Worm (Caenorhabditis elegans): ENCODE results near the gene F14D7.8.

The F14D7.8 gene

ce11 chrV:14320730-14321319 lies 8.2 kb upstream of the F14D7.8 start (continued):
- no peak for TF ChIP-seq Y79H2A.3 (GFP tag; conservative IDR thresholded peaks at IDR 0.05)
- TF ChIP-seq ceh-79 (tag; optimal IDR thresholded peaks at IDR 0.05): no peak
- TF ChIP-seq bed-2 (GFP tag; IDR thresholded peaks at IDR 0.05): no peak
- TF ChIP-seq aptf-3 (GFP tag; IDR thresholded peaks at IDR 0.05): no peak
- TF ChIP-seq B0019.2 (GFP tag; conservative IDR thresholded peaks at IDR 0.05): no peak
- no peak for TF ChIP-seq Y53G8AR.9 (GFP tag; conservative IDR thresholded peaks at IDR 0.05)
- TF ChIP-seq egrh-3 (GFP tag; IDR thresholded peaks at IDR 0.05): peak; percentile 98
- no peak for TF ChIP-seq egl-18 (GFP tag; IDR thresholded peaks at IDR 0.05)
- TF ChIP-seq let-526 (GFP tag; IDR thresholded peaks at IDR 0.05): no peak
- no peak for TF ChIP-seq nfya-1 (tag; optimal IDR thresholded peaks at IDR 0.05; ENCODE audit: borderline replicate concordance, insufficient read depth)
- TF ChIP-seq hmg-20 (GFP tag; IDR thresholded peaks at IDR 0.05): no peak
- TF ChIP-seq F57C9.4 (tag; optimal IDR thresholded peaks at IDR 0.05): no peak
- peak; percentile 23 for TF ChIP-seq attf-5 (GFP tag; optimal IDR thresholded peaks at IDR 0.05)
- no peak for TF ChIP-seq F55B11.4 (tag; optimal IDR thresholded peaks at IDR 0.05; ENCODE audit: borderline replicate concordance, insufficient read depth)
- TF ChIP-seq Y67H2A.10 (GFP tag; conservative IDR thresholded peaks at IDR 0.05): no peak
- no peak for TF ChIP-seq cebp-1 (GFP tag; IDR thresholded peaks at IDR 0.05)
- peak; percentile 26 for TF ChIP-seq cebp-1 (tag; optimal IDR thresholded peaks at IDR 0.05)
- TF ChIP-seq cebp-2 (GFP tag; IDR thresholded peaks at IDR 0.05): no peak
- no peak; the same call in 1 of the 2 replicates for TF ChIP-seq mcd-1 (GFP tag; IDR thresholded peaks at IDR 0.05)
- 0 out of 2 replicates have a peak, but pooled peaks have one; percentile 14 for TF ChIP-seq pbrm-1 (GFP tag; IDR thresholded peaks at IDR 0.05)
- no peak for TF ChIP-seq hrde-1 (tag; optimal IDR thresholded peaks at IDR 0.05; ENCODE audit: borderline replicate concordance)
- no peak for TF ChIP-seq mxl-1 (tag; optimal IDR thresholded peaks at IDR 0.05)

ce11 chrV:14320246-14320645 lies 7.7 kb upstream of the F14D7.8 start, which contains the start of gene F47B8.14:
F47B8.14 (plus strand) TSS chrV:14320546.
- TF ChIP-seq D2030.7 (GFP tag; IDR thresholded peaks at IDR 0.05) (no peak), lin-54 (GFP tag; optimal IDR thresholded peaks at IDR 0.05) (no peak), egl-18 (GFP tag; IDR thresholded peaks at IDR 0.05) (no peak)

- no peak for TF ChIP-seq gei-17 (GFP tag; optimal IDR thresholded peaks at IDR 0.05)
- TF ChIP-seq ztf-28 (GFP tag; IDR thresholded peaks at IDR 0.05): peak; percentile 4; the same call in 1 of the 2 replicates
- no peak for TF ChIP-seq bed-1 (GFP tag; IDR thresholded peaks at IDR 0.05)
- TF ChIP-seq hrde-1 (tag; optimal IDR thresholded peaks at IDR 0.05; ENCODE audit: borderline replicate concordance): no peak
- TF ChIP-seq attf-5 (GFP tag; optimal IDR thresholded peaks at IDR 0.05): no peak
- TF ChIP-seq zfh-2 (GFP tag; conservative IDR thresholded peaks at IDR 0.05): peak; percentile 95
- TF ChIP-seq mel-28 (tag; optimal IDR thresholded peaks at IDR 0.05; ENCODE audit: borderline replicate concordance): no peak
- TF ChIP-seq sea-2 (GFP tag; IDR thresholded peaks at IDR 0.05): no peak
- TF ChIP-seq K11D2.4 (GFP tag; IDR thresholded peaks at IDR 0.05): no peak
- no peak for TF ChIP-seq aptf-3 (GFP tag; IDR thresholded peaks at IDR 0.05)
- TF ChIP-seq egl-18 (GFP tag; IDR thresholded peaks at IDR 0.05): no peak
- TF ChIP-seq egrh-3 (GFP tag; IDR thresholded peaks at IDR 0.05): peak; percentile 95
- TF ChIP-seq ceh-79 (tag; optimal IDR thresholded peaks at IDR 0.05): peak; percentile 8
- TF ChIP-seq lsl-1 (GFP tag; optimal IDR thresholded peaks at IDR 0.05): no peak
Observed at ce11 chrV:14319101-14319781, 6.6 kb upstream of the F14D7.8 start, which contains the start of gene F47B8.13. F47B8.13 (minus strand) TSS chrV:14319731.

DNA sequence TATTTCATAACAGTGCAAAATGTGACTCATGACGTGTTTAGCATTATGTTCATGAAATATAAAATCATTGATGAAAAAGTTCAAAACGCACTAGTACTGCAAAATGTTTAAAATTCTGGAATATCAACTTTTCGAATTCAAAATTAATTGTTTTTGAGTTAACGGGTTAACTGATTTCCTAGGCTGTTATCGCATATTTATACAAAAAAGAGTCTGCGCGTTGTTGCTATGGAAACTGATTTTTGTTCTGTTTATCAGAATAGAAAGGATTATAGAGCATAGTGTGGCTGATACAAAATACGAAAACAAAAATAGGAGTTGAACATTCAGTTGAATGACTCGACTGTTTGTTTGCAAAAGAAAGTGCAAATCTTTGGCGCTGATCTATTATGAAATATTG lies 5.0 kb upstream of the F14D7.8 start:
- TF ChIP-seq zim-3 (tag; optimal IDR thresholded peaks at IDR 0.05): no peak
- no peak for TF ChIP-seq nhr-27 (tag; optimal IDR thresholded peaks at IDR 0.05)
- no peak for TF ChIP-seq cebp-1 (GFP tag; IDR thresholded peaks at IDR 0.05)
- peak; percentile 1 for TF ChIP-seq cebp-1 (tag; optimal IDR thresholded peaks at IDR 0.05)

Data from whole organism, young adult.